Worm (Caenorhabditis elegans) whole organism, L2 larva: Measurements from ENCODE around the gene Y48G9A.7.

Experiments
- C34F6.9 ChIP-seq: fragments of 150-350 bp; optimal IDR thresholded peaks from 2 replicates; lab custom pipeline; 2014; ENCODE audit warnings: missing biosample characterization, missing genetic modification characterization
- F13H6.1 ChIP-seq: sonication (generic microtip); optimal IDR thresholded peaks from 2 replicates; lab custom pipeline; 2016; ENCODE audit warnings: missing genetic modification characterization, missing compliant biosample characterization
- R02D3.7 ChIP-seq: fragments of 150-350 bp; optimal IDR thresholded peaks from 2 replicates; lab custom pipeline; 2014; ENCODE audit warnings: missing biosample characterization, missing genetic modification characterization
- Y55F3AM.14 ChIP-seq: fragments of 200-800 bp; sonication (Bioruptor generic); optimal IDR thresholded peaks from 2 replicates; lab custom pipeline; 2018; ENCODE audit warnings: mild to moderate bottlenecking, missing genetic modification characterization, missing compliant biosample characterization
- ZK546.5 ChIP-seq: sonication (generic microtip); optimal IDR thresholded peaks from 2 replicates; lab custom pipeline; 2017; ENCODE audit warnings: missing biosample characterization, missing genetic modification characterization
- alr-1 ChIP-seq: fragments of 150-350 bp; optimal IDR thresholded peaks from 2 replicates; lab custom pipeline; 2014; ENCODE audit warnings: missing biosample characterization, missing genetic modification characterization
- blmp-1 ChIP-seq: sonication (generic microtip); optimal IDR thresholded peaks from 2 replicates; lab custom pipeline; 2017; ENCODE audit warnings: missing genetic modification characterization, mild to moderate bottlenecking, missing compliant biosample characterization, antibody characterized with exemption, moderate library complexity; ENCODE audit not compliant: insufficient read depth
- ceh-16 ChIP-seq: fragments of 150-350 bp; optimal IDR thresholded peaks from 2 replicates; lab custom pipeline; 2014; ENCODE audit warnings: missing biosample characterization, missing genetic modification characterization
- ceh-82 ChIP-seq: fragments of 150-350 bp; optimal IDR thresholded peaks from 2 replicates; lab custom pipeline; 2014; ENCODE audit warnings: missing biosample characterization, missing genetic modification characterization
- crh-2 ChIP-seq: sonication (generic microtip); optimal IDR thresholded peaks from 2 replicates; lab custom pipeline; 2017; ENCODE audit warnings: missing biosample characterization, missing genetic modification characterization
- egl-27 ChIP-seq: sonication (generic microtip); optimal IDR thresholded peaks from 3 replicates; lab custom pipeline; 2017; ENCODE audit warnings: missing biosample characterization, missing genetic modification reagents, missing genetic modification characterization
- elt-1 ChIP-seq: fragments of 150-350 bp; optimal IDR thresholded peaks from 2 replicates; lab custom pipeline; 2014; ENCODE audit warnings: missing biosample characterization, missing genetic modification characterization
- elt-3 ChIP-seq: sonication (generic microtip); optimal IDR thresholded peaks from 2 replicates; lab custom pipeline; 2017; ENCODE audit warnings: missing biosample characterization, missing genetic modification characterization
- fos-1 ChIP-seq: fragments of 150-350 bp; optimal IDR thresholded peaks from 2 replicates; lab custom pipeline; 2014; ENCODE audit warnings: missing biosample characterization, missing genetic modification characterization
- gmeb-1 ChIP-seq: fragments of 150-350 bp; optimal IDR thresholded peaks from 2 replicates; lab custom pipeline; 2014; ENCODE audit warnings: missing biosample characterization, missing genetic modification characterization
- lin-11 ChIP-seq: fragments of 150-350 bp; sonication (generic microtip); optimal IDR thresholded peaks from 2 replicates; lab custom pipeline; 2014; ENCODE audit warnings: missing biosample characterization, missing genetic modification characterization, inconsistent platforms, mixed read lengths
- lin-13 ChIP-seq: fragments of 150-350 bp; optimal IDR thresholded peaks from 2 replicates; lab custom pipeline; 2014; ENCODE audit warnings: missing biosample characterization, missing genetic modification reagents, missing genetic modification characterization
- lin-39 ChIP-seq: fragments of 150-350 bp; optimal IDR thresholded peaks from 2 replicates; lab custom pipeline; 2014; ENCODE audit warnings: missing biosample characterization, missing genetic modification reagents, missing genetic modification characterization
- lsy-2 ChIP-seq, 2 experiments: fragments of 150-350 bp in 1 of 2; sonication (generic microtip) in 1 of 2; optimal IDR thresholded peaks; 2 replicates each; lab custom pipeline; 2014 to 2017; ENCODE audit warnings: missing biosample characterization in 2 of 2, missing genetic modification characterization in 2 of 2
- mab-5 ChIP-seq: fragments of 150-350 bp; optimal IDR thresholded peaks from 2 replicates; lab custom pipeline; 2014; ENCODE audit warnings: missing biosample characterization, missing genetic modification characterization
- mbf-1 ChIP-seq: sonication (generic microtip); optimal IDR thresholded peaks from 2 replicates; lab custom pipeline; 2017; ENCODE audit warnings: missing biosample characterization, missing genetic modification characterization
- nhr-10 ChIP-seq: sonication (generic microtip); optimal IDR thresholded peaks from 2 replicates; lab custom pipeline; 2017; ENCODE audit warnings: missing biosample characterization, missing genetic modification characterization
- nhr-11 ChIP-seq: fragments of 150-350 bp; optimal IDR thresholded peaks from 2 replicates; lab custom pipeline; 2014; ENCODE audit warnings: missing biosample characterization, missing genetic modification characterization
- nhr-12 ChIP-seq: fragments of 150-350 bp; optimal IDR thresholded peaks from 2 replicates; lab custom pipeline; 2014; ENCODE audit warnings: missing biosample characterization, missing genetic modification characterization
- nhr-129 ChIP-seq: fragments of 150-350 bp; optimal IDR thresholded peaks from 2 replicates; lab custom pipeline; 2014; ENCODE audit warnings: missing biosample characterization, missing genetic modification characterization
- nhr-21 ChIP-seq: fragments of 150-350 bp; optimal IDR thresholded peaks from 2 replicates; lab custom pipeline; 2014; ENCODE audit warnings: missing biosample characterization, missing genetic modification characterization
- nhr-23 ChIP-seq: fragments of 150-350 bp; optimal IDR thresholded peaks from 2 replicates; lab custom pipeline; 2014; ENCODE audit warnings: missing biosample characterization, missing genetic modification reagents, missing genetic modification characterization
- nhr-237 ChIP-seq: fragments of 150-350 bp; optimal IDR thresholded peaks from 2 replicates; lab custom pipeline; 2014; ENCODE audit warnings: missing biosample characterization, missing genetic modification characterization
- nhr-25 ChIP-seq: fragments of 150-350 bp; sonication (generic microtip); optimal IDR thresholded peaks from 3 replicates; lab custom pipeline; 2014; ENCODE audit warnings: missing biosample characterization, missing genetic modification characterization
- nhr-6 ChIP-seq: fragments of 150-350 bp; optimal IDR thresholded peaks from 2 replicates; lab custom pipeline; 2014; ENCODE audit warnings: missing biosample characterization, missing genetic modification characterization
- nhr-77 ChIP-seq: fragments of 150-350 bp; optimal IDR thresholded peaks from 2 replicates; lab custom pipeline; 2014; ENCODE audit warnings: missing biosample characterization, missing genetic modification characterization
- peb-1 ChIP-seq: fragments of 150-350 bp; optimal IDR thresholded peaks from 2 replicates; lab custom pipeline; 2014; ENCODE audit warnings: missing biosample characterization, missing genetic modification characterization
- sem-4 ChIP-seq: fragments of 150-350 bp; optimal IDR thresholded peaks from 2 replicates; lab custom pipeline; 2014; ENCODE audit warnings: missing biosample characterization, missing genetic modification reagents, missing genetic modification characterization
- skn-1 ChIP-seq: sonication (generic microtip); optimal IDR thresholded peaks from 2 replicates; lab custom pipeline; 2017; ENCODE audit warnings: missing biosample characterization, missing genetic modification characterization
- sma-3 ChIP-seq: sonication (generic microtip); optimal IDR thresholded peaks from 2 replicates; lab custom pipeline; 2016; ENCODE audit warnings: missing genetic modification reagents, missing genetic modification characterization, missing compliant biosample characterization
- sma-9 ChIP-seq, 2 experiments: fragments of 150-350 bp in 1 of 2; sonication (generic microtip) in 1 of 2; optimal IDR thresholded peaks; 2 replicates each; lab custom pipeline; 2014 to 2016; ENCODE audit warnings: missing genetic modification characterization in 2 of 2, mild to moderate bottlenecking in 1 of 2, missing biosample characterization in 1 of 2, missing compliant biosample characterization in 1 of 2, missing genetic modification reagents in 1 of 2, moderate library complexity in 1 of 2
- snpc-4 ChIP-seq: fragments of 150-350 bp; optimal IDR thresholded peaks from 2 replicates; lab custom pipeline; 2014; ENCODE audit warnings: missing biosample characterization, missing genetic modification characterization
- unc-39 ChIP-seq: fragments of 150-350 bp; optimal IDR thresholded peaks from 2 replicates; lab custom pipeline; 2014; ENCODE audit warnings: missing biosample characterization, missing genetic modification characterization
- unc-55 ChIP-seq: fragments of 150-350 bp; sonication (generic microtip); optimal IDR thresholded peaks from 3 replicates; lab custom pipeline; 2014; ENCODE audit warnings: missing biosample characterization, missing genetic modification reagents, missing genetic modification characterization
- ztf-1 ChIP-seq: fragments of 200-800 bp; sonication (Bioruptor generic); conservative IDR thresholded peaks from 2 replicates; pipeline ENCODE4 v1.3.6; 2022; ENCODE audit warnings: missing genetic modification characterization, missing compliant biosample characterization
- ztf-11 ChIP-seq: sonication (generic microtip); optimal IDR thresholded peaks from 2 replicates; lab custom pipeline; 2017; ENCODE audit warnings: missing biosample characterization, missing genetic modification characterization
- ztf-4 ChIP-seq: fragments of 150-350 bp; optimal IDR thresholded peaks from 2 replicates; lab custom pipeline; 2014; ENCODE audit warnings: missing biosample characterization, missing genetic modification characterization

The Y48G9A.7 gene

DNA sequence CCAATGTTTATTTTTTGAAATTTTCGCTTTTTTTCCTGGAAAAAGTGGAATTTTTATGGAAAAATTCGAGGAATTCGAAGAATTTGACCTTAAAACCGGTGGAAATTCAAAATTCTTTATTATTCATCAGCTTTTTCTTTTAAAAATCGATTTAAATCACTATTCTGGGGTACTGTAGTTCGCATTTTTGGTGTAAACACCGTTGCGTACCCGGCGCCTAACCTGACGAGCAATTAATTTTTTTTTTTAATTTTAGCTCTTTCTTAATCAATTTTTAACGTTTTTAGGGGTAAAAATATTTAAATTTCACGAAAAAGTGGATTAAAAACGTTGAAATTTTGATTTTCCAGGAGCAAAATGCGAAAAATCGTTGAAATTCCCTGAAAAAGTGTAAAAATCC, 23.6 kb downstream of the Y48G9A.7 start:
- TF ChIP-seq C34F6.9 (tag; lab: Kevin White, UChicago), result no peak
- TF ChIP-seq egl-27, result no peak
- TF ChIP-seq elt-3 (tag; lab: Kevin White, UChicago), result no peak
- TF ChIP-seq mbf-1 (tag; lab: Kevin White, UChicago), result no peak
- TF ChIP-seq ztf-1 (GFP tag; lab: Robert Waterston, UW), result no peak
- no peak for TF ChIP-seq ceh-82 (tag; lab: Kevin White, UChicago)
- no peak for TF ChIP-seq nhr-23 (tag; lab: Kevin White, UChicago)
- TF ChIP-seq ztf-11 (tag; lab: Kevin White, UChicago), result no peak
- no peak for TF ChIP-seq unc-55 (GFP tag; lab: Kevin White, UChicago)
- no peak for TF ChIP-seq skn-1 (tag; lab: Kevin White, UChicago)
- TF ChIP-seq lin-39 (tag; lab: Kevin White, UChicago), result no peak
- no peak for TF ChIP-seq ZK546.5 (tag; lab: Kevin White, UChicago)
- no peak for TF ChIP-seq nhr-6 (tag; lab: Kevin White, UChicago)
- no peak for TF ChIP-seq unc-39 (tag; lab: Kevin White, UChicago)
- no peak for TF ChIP-seq lin-13
- TF ChIP-seq nhr-10, result no peak
- no peak for TF ChIP-seq alr-1 (tag; lab: Kevin White, UChicago)
- TF ChIP-seq nhr-25 (tag; lab: Kevin White, UChicago), result no peak
- TF ChIP-seq Y55F3AM.14, result no peak

DNA sequence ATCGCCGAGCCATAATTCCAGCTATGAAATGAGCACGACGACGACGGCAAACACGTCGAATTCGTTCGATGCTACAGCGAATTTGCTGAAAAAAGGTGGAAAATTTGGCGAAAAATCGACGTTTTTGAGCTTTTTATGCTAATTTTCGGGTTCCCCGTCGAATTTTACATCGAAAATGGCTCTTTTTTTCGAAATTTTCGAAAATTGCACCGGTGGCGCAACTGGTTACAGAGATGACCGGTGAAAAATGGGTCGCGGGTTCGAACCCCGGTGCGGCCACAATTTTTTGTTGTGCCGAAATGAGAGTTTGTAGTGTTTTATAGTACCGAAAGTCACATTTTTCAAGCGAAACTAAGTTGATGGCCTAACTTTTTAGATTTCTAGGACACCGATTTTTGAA, 27.1 kb downstream of the Y48G9A.7 start:
- TF ChIP-seq mbf-1 (tag; lab: Kevin White, UChicago) (no peak), ceh-82 (tag; lab: Kevin White, UChicago) (no peak), blmp-1 (tag; lab: Kevin White, UChicago) (no peak), unc-55 (GFP tag; lab: Kevin White, UChicago) (no peak), nhr-11 (tag; lab: Kevin White, UChicago) (no peak), nhr-6 (tag; lab: Kevin White, UChicago) (no peak), lin-13 (no peak), elt-1 (tag; lab: Kevin White, UChicago) (no peak), C34F6.9 (tag; lab: Kevin White, UChicago) (no peak), gmeb-1 (tag; lab: Kevin White, UChicago) (no peak), nhr-237 (tag; lab: Kevin White, UChicago) (no peak), nhr-21 (no peak), nhr-129 (no peak), egl-27 (no peak), nhr-23 (tag; lab: Kevin White, UChicago) (no peak), unc-39 (tag; lab: Kevin White, UChicago) (no peak)

DNA sequence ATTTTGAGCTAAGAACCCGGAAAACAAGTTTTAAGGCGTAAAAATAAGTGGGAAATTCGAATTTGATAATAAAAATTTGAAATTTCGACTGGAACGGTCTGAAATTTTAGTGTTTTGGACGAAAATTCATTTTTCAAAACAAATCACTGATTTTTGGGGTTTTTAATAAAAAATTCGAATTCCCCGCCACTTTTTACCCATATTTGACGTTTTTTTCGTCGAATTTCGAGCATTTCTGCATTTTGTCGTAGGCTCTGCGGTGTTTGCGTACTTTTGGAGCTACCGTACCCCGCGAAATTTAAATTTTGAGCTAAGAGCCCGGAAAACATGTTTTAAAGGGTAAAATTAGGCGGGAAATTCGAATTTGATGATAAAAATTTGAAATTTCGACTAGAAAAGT, 40.2 kb downstream of the Y48G9A.7 start:
- peak in 1 of 2 experiments; percentile 65 for TF ChIP-seq lsy-2 (tag; optimal IDR thresholded peaks at IDR 0.05; lab: Kevin White, UChicago)
- no peak for TF ChIP-seq unc-39 (tag; lab: Kevin White, UChicago)
- no peak for TF ChIP-seq nhr-11 (tag; lab: Kevin White, UChicago)

DNA sequence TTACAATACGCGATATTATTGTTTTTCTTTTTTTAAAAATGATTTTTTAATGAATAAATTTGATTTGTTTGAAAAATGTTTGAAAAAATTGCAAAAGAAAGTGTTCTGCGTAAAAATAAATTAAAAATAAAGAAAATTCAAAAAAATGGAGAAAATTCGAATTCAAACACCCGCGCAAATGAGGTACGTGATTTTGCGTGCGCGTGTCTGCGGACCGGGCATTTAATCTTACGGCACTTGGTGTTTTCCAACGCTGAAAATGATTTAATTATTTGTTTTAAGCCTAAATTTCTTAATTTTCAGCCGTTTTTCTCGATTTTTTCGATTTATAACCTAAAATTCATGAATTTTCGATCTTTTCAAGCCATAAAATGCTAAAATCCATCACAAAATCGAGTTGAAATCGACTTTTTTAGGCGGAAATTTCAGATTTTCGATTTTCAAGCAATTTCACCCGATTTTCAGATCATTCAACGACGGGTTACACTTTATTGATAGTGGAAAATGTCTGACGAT, 41.2 kb downstream of the Y48G9A.7 start, which contains the start of gene gcn-1:
Gene gcn-1, plus strand, starts transcription at position 466 of the 516 bp plus-strand sequence.
- TF ChIP-seq elt-3 (tag; lab: Kevin White, UChicago), result no peak
- no peak for TF ChIP-seq sma-9 (GFP tag; optimal IDR thresholded peaks at IDR 0.05; lab: Kevin White, UChicago)
- no peak for TF ChIP-seq sma-9 (tag; optimal IDR thresholded peaks at IDR 0.05; lab: Kevin White, UChicago)
- TF ChIP-seq egl-27, result peak; percentile 38
- TF ChIP-seq skn-1 (tag; lab: Kevin White, UChicago), result no peak
- peak; percentile 56 for TF ChIP-seq crh-2
- peak; percentile 31 for TF ChIP-seq snpc-4 (tag; lab: Kevin White, UChicago)
- TF ChIP-seq R02D3.7 (tag; lab: Kevin White, UChicago), result no peak
- no peak for TF ChIP-seq nhr-12 (tag; lab: Kevin White, UChicago)
- TF ChIP-seq ceh-16 (tag; lab: Kevin White, UChicago), result no peak
- TF ChIP-seq nhr-6 (tag; lab: Kevin White, UChicago), result no peak
- no peak for TF ChIP-seq ZK546.5 (tag; lab: Kevin White, UChicago)
- TF ChIP-seq nhr-25 (tag; lab: Kevin White, UChicago), result peak; percentile 59
- TF ChIP-seq ztf-11 (tag; lab: Kevin White, UChicago), result no peak
- peak; percentile 56 for TF ChIP-seq lin-11
- TF ChIP-seq nhr-21, result peak; percentile 53
- TF ChIP-seq peb-1 (tag; lab: Kevin White, UChicago), result no peak
- peak; percentile 25 for TF ChIP-seq sem-4 (tag; lab: Kevin White, UChicago)
- peak; percentile 12 for TF ChIP-seq fos-1 (tag; lab: Kevin White, UChicago)
- no peak for TF ChIP-seq Y55F3AM.14
- TF ChIP-seq ztf-1 (GFP tag; lab: Robert Waterston, UW), result no peak
- TF ChIP-seq elt-1 (tag; lab: Kevin White, UChicago), result no peak
- no peak for TF ChIP-seq nhr-77
- no peak for TF ChIP-seq nhr-11 (tag; lab: Kevin White, UChicago)
- peak; percentile 7 for TF ChIP-seq ztf-4 (tag; lab: Kevin White, UChicago)
- peak; percentile 75 for TF ChIP-seq sma-3 (GFP tag; lab: Kevin White, UChicago)
- TF ChIP-seq lin-13, result peak; percentile 85
- TF ChIP-seq nhr-10, result no peak
- no peak for TF ChIP-seq mbf-1 (tag; lab: Kevin White, UChicago)
- TF ChIP-seq lsy-2 (tag; optimal IDR thresholded peaks at IDR 0.05; lab: Kevin White, UChicago), result peak; percentile 68 to 91
- peak; percentile 79 for TF ChIP-seq unc-55 (GFP tag; lab: Kevin White, UChicago)
- peak; percentile 61 for TF ChIP-seq F13H6.1 (tag; lab: Kevin White, UChicago)
- peak; percentile 99 for TF ChIP-seq gmeb-1 (tag; lab: Kevin White, UChicago)
- TF ChIP-seq nhr-129, result peak; percentile 11
- TF ChIP-seq mab-5 (tag; lab: Kevin White, UChicago), result peak; percentile 7
- TF ChIP-seq blmp-1 (tag; lab: Kevin White, UChicago), result no peak
